Worm (Caenorhabditis elegans) whole organism, mixed stage, embryonic: ENCODE results near the gene taap-1.

Source experiments
- M03D4.4 ChIP-seq: sonication (generic microtip); optimal IDR thresholded peaks from 2 replicates; lab custom pipeline; 2017; ENCODE audit warnings: mild to moderate bottlenecking, missing genetic modification characterization, missing compliant biosample characterization
- bed-3 ChIP-seq: fragments of 200-800 bp; sonication (Bioruptor generic); optimal IDR thresholded peaks from 3 replicates; lab custom pipeline; 2018; ENCODE audit warnings: mild to moderate bottlenecking, missing genetic modification characterization, moderate library complexity, missing compliant biosample characterization
- blmp-1 ChIP-seq: fragments of 150-350 bp; optimal IDR thresholded peaks from 2 replicates; lab custom pipeline; 2014; ENCODE audit warnings: missing biosample characterization, missing genetic modification characterization
- ceh-39 ChIP-seq: fragments of 150-350 bp; optimal IDR thresholded peaks from 2 replicates; lab custom pipeline; 2014; ENCODE audit warnings: missing biosample characterization, missing genetic modification characterization
- ceh-43 ChIP-seq: fragments of 200-800 bp; sonication (Bioruptor generic); optimal IDR thresholded peaks from 2 replicates; lab custom pipeline; 2018; ENCODE audit warnings: mild to moderate bottlenecking, missing genetic modification characterization, moderate library complexity, missing compliant biosample characterization
- ceh-83 ChIP-seq: fragments of 200-800 bp; sonication (Bioruptor generic); optimal IDR thresholded peaks from 2 replicates; lab custom pipeline; 2018; ENCODE audit warnings: mild to moderate bottlenecking, missing genetic modification characterization, missing compliant biosample characterization
- ces-1 ChIP-seq: fragments of 150-350 bp; optimal IDR thresholded peaks from 2 replicates; lab custom pipeline; 2014; ENCODE audit warnings: missing biosample characterization, missing genetic modification reagents, missing genetic modification characterization
- cnd-1 ChIP-seq: fragments of 200-800 bp; sonication (Bioruptor generic); optimal IDR thresholded peaks from 2 replicates; lab custom pipeline; 2018; ENCODE audit warnings: mild to moderate bottlenecking, missing genetic modification characterization, missing compliant biosample characterization
- drap-1 ChIP-seq: fragments of 200-800 bp; sonication (Bioruptor generic); optimal IDR thresholded peaks from 3 replicates; lab custom pipeline; 2018; ENCODE audit warnings: mild to moderate bottlenecking, missing genetic modification characterization, missing compliant biosample characterization
- elt-1 ChIP-seq: sonication (generic microtip); optimal IDR thresholded peaks from 2 replicates; lab custom pipeline; 2017; ENCODE audit warnings: missing genetic modification characterization, mild to moderate bottlenecking, missing compliant biosample characterization, antibody characterized with exemption, moderate library complexity, borderline replicate concordance; ENCODE audit not compliant: insufficient read depth
- elt-3 ChIP-seq: fragments of 150-350 bp; optimal IDR thresholded peaks from 2 replicates; lab custom pipeline; 2014; ENCODE audit warnings: missing biosample characterization, missing genetic modification characterization
- ham-2 ChIP-seq: fragments of 200-800 bp; sonication (Bioruptor generic); optimal IDR thresholded peaks from 2 replicates; lab custom pipeline; 2018; ENCODE audit warnings: mild to moderate bottlenecking, missing genetic modification characterization, missing compliant biosample characterization
- hlh-1 ChIP-seq: fragments of 150-350 bp; optimal IDR thresholded peaks from 2 replicates; lab custom pipeline; 2014; ENCODE audit warnings: missing biosample characterization, missing genetic modification reagents, missing genetic modification characterization
- lin-13 ChIP-seq: fragments of 150-350 bp; optimal IDR thresholded peaks from 2 replicates; lab custom pipeline; 2014; ENCODE audit warnings: missing biosample characterization, missing genetic modification characterization
- lin-32 ChIP-seq: fragments of 200-800 bp; sonication (Bioruptor generic); optimal IDR thresholded peaks from 2 replicates; lab custom pipeline; 2018; ENCODE audit warnings: mild to moderate bottlenecking, missing genetic modification characterization, missing compliant biosample characterization
- lsy-2 ChIP-seq: fragments of 150-350 bp; optimal IDR thresholded peaks from 2 replicates; lab custom pipeline; 2014; ENCODE audit warnings: missing biosample characterization, missing genetic modification characterization
- mab-5 ChIP-seq: fragments of 150-350 bp; optimal IDR thresholded peaks from 2 replicates; lab custom pipeline; 2014; ENCODE audit warnings: missing biosample characterization, missing genetic modification characterization
- mep-1 ChIP-seq: fragments of 150-350 bp; optimal IDR thresholded peaks from 2 replicates; lab custom pipeline; 2017; ENCODE audit warnings: missing biosample characterization, missing genetic modification reagents, missing genetic modification characterization, inconsistent platforms
- mls-2 ChIP-seq: sonication (generic microtip); optimal IDR thresholded peaks from 2 replicates; lab custom pipeline; 2016; ENCODE audit warnings: mild to moderate bottlenecking, missing genetic modification characterization, moderate library complexity, missing compliant biosample characterization
- nhr-2 ChIP-seq: fragments of 150-350 bp; optimal IDR thresholded peaks from 2 replicates; lab custom pipeline; 2014; ENCODE audit warnings: missing biosample characterization, missing genetic modification characterization
- nhr-237 ChIP-seq: fragments of 150-350 bp; optimal IDR thresholded peaks from 2 replicates; lab custom pipeline; 2014; ENCODE audit warnings: missing biosample characterization, missing genetic modification characterization
- nhr-28 ChIP-seq: fragments of 150-350 bp; optimal IDR thresholded peaks from 2 replicates; lab custom pipeline; 2014; ENCODE audit warnings: missing biosample characterization, missing genetic modification characterization
- nhr-76 ChIP-seq: sonication (generic microtip); optimal IDR thresholded peaks from 2 replicates; lab custom pipeline; 2017; ENCODE audit warnings: missing biosample characterization, missing genetic modification characterization
- pha-4 ChIP-seq: fragments of 150-350 bp; optimal IDR thresholded peaks from 2 replicates; lab custom pipeline; 2018; ENCODE audit warnings: missing biosample characterization, missing genetic modification reagents, missing genetic modification characterization
- sem-2 ChIP-seq: fragments of 200-800 bp; sonication (Bioruptor generic); optimal IDR thresholded peaks from 2 replicates; lab custom pipeline; 2018; ENCODE audit warnings: mild to moderate bottlenecking, missing genetic modification characterization, missing compliant biosample characterization
- sptf-1 ChIP-seq: sonication (generic microtip); optimal IDR thresholded peaks from 2 replicates; lab custom pipeline; 2017; ENCODE audit warnings: mild to moderate bottlenecking, missing genetic modification characterization, moderate library complexity, missing compliant biosample characterization
- tbx-8 ChIP-seq: fragments of 200-800 bp; sonication (Bioruptor generic); optimal IDR thresholded peaks from 2 replicates; lab custom pipeline; 2018; ENCODE audit warnings: mild to moderate bottlenecking, missing genetic modification characterization, moderate library complexity, missing compliant biosample characterization
- unc-120 ChIP-seq: sonication (generic microtip); optimal IDR thresholded peaks from 2 replicates; lab custom pipeline; 2017; ENCODE audit warnings: missing genetic modification characterization, missing compliant biosample characterization; ENCODE audit not compliant: poor library complexity, severe bottlenecking
- unc-39 ChIP-seq: fragments of 150-350 bp; optimal IDR thresholded peaks from 2 replicates; lab custom pipeline; 2014; ENCODE audit warnings: missing biosample characterization, missing genetic modification characterization
- zip-8 ChIP-seq: fragments of 150-350 bp; optimal IDR thresholded peaks from 2 replicates; lab custom pipeline; 2014; ENCODE audit warnings: missing biosample characterization, missing genetic modification characterization
- ztf-11 ChIP-seq: fragments of 150-350 bp; optimal IDR thresholded peaks from 2 replicates; lab custom pipeline; 2014; ENCODE audit warnings: missing biosample characterization, missing genetic modification characterization

The taap-1 gene

DNA sequence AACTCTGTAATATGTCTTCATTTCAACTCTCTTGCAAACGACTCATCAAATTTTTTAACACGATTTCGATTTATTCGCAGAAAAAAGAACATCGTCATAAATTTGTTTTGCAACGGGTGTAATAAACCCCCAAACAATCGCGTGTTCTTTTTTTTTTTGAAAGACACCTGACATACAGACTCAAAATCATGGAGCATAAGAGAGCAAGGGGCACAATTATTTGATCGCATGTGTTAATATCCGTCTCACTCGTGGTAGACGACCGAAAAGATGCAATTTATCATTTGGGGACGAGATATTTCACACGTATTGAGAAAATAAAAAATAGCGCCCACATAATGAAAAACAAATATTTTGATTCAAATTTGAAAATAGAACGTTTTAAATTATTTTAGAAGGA lies 12.5 kb upstream of the taap-1 start:
- TF ChIP-seq blmp-1 (tag; lab: Kevin White, UChicago) (no peak), nhr-28 (no peak), nhr-237 (tag; lab: Kevin White, UChicago) (no peak), lin-13 (tag; lab: Kevin White, UChicago) (no peak), tbx-8 (GFP tag; lab: Kevin White, UChicago) (no peak), elt-3 (no peak), bed-3 (no peak), lsy-2 (tag; lab: Kevin White, UChicago) (no peak)

- no peak for TF ChIP-seq mab-5 (tag; lab: Kevin White, UChicago)
- no peak for TF ChIP-seq lin-32
- TF ChIP-seq bed-3: no peak
- no peak for TF ChIP-seq pha-4 (tag; lab: Kevin White, UChicago)
- TF ChIP-seq ceh-39 (tag; lab: Kevin White, UChicago): no peak
- TF ChIP-seq lin-13 (tag; lab: Kevin White, UChicago): no peak
- no peak for TF ChIP-seq nhr-28
- TF ChIP-seq nhr-237 (tag; lab: Kevin White, UChicago): no peak
- no peak for TF ChIP-seq elt-3
- TF ChIP-seq unc-120: no peak
- TF ChIP-seq ham-2: no peak
- no peak for TF ChIP-seq sem-2 (GFP tag; lab: Kevin White, UChicago)
- TF ChIP-seq nhr-2 (tag; lab: Kevin White, UChicago): no peak
- no peak for TF ChIP-seq elt-1 (tag; lab: Kevin White, UChicago)
- TF ChIP-seq ceh-83 (GFP tag; lab: Kevin White, UChicago): no peak
- no peak for TF ChIP-seq zip-8 (tag; lab: Kevin White, UChicago)
- no peak for TF ChIP-seq sptf-1 (tag; lab: Kevin White, UChicago)
- TF ChIP-seq unc-39 (tag; lab: Kevin White, UChicago): no peak
- TF ChIP-seq mls-2 (tag; lab: Kevin White, UChicago): no peak
Observed at ce11 chrII:8494228-8494717, 10.6 kb upstream of the taap-1 start, which contains the start of gene M05D6.9. Gene M05D6.9 (plus strand): TSS chrII:8494278.

DNA sequence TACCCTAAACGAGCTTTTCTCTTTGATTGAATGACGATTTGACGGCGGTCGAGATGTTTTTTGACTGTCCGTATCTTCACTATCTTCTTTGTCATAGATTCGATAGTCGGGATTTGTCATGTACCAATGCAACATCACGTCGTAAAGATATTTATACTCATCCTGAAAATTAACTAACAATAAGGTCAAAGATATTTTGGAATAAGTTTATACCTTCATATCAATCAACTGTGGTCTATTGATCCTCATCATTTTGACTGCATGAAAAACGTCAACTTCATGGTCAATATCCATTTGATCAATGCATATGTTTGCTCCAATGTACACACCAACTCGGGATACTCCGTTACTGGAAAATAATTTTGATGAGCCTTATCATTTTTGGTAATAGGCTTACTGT lies 4.5 kb upstream of the taap-1 start:
- TF ChIP-seq bed-3 (no peak), M03D4.4 (tag; lab: Kevin White, UChicago) (no peak), nhr-2 (tag; lab: Kevin White, UChicago) (no peak), hlh-1 (tag; lab: Kevin White, UChicago) (no peak), ceh-83 (GFP tag; lab: Kevin White, UChicago) (no peak), lin-32 (no peak), ham-2 (no peak), mep-1 (tag; lab: Kevin White, UChicago) (no peak), ztf-11 (tag; lab: Kevin White, UChicago) (no peak), sptf-1 (tag; lab: Kevin White, UChicago) (no peak), nhr-237 (tag; lab: Kevin White, UChicago) (no peak), sem-2 (GFP tag; lab: Kevin White, UChicago) (no peak), drap-1 (GFP tag; lab: Kevin White, UChicago) (no peak)

- TF ChIP-seq sem-2 (GFP tag; lab: Kevin White, UChicago) (no peak), pha-4 (tag; lab: Kevin White, UChicago) (no peak), ceh-43 (GFP tag; lab: Kevin White, UChicago) (no peak), lsy-2 (tag; lab: Kevin White, UChicago) (no peak), ceh-39 (tag; lab: Kevin White, UChicago) (no peak), ces-1 (GFP tag; lab: Kevin White, UChicago) (no peak), mep-1 (tag; lab: Kevin White, UChicago) (no peak), blmp-1 (tag; lab: Kevin White, UChicago) (no peak), ztf-11 (tag; lab: Kevin White, UChicago) (no peak), unc-120 (no peak), cnd-1 (no peak), bed-3 (no peak), M03D4.4 (tag; lab: Kevin White, UChicago) (no peak), elt-1 (tag; lab: Kevin White, UChicago) (no peak), nhr-76 (tag; lab: Kevin White, UChicago) (no peak), drap-1 (GFP tag; lab: Kevin White, UChicago) (no peak), lin-13 (tag; lab: Kevin White, UChicago) (no peak)
Observed at ce11 chrII:8485603-8486002, 1.9 kb upstream of the taap-1 start, which contains the start of gene gbh-2. Gene gbh-2 (plus strand): TSS chrII:8485879.
